Worm (Caenorhabditis elegans) whole organism, young adult: ENCODE results near the gene pgm-1.

Source experiments
- B0035.1 ChIP-seq: sonication (generic microtip); optimal IDR thresholded peaks from 2 replicates; lab custom pipeline; 2016; ENCODE audit warnings: missing genetic modification characterization, mild to moderate bottlenecking, missing compliant biosample characterization, missing genotype, missing genetic modification reagents
- F22D6.2 ChIP-seq: sonication (generic microtip); optimal IDR thresholded peaks from 2 replicates; lab custom pipeline; 2016; ENCODE audit warnings: mild to moderate bottlenecking, missing genetic modification characterization, missing compliant biosample characterization
- F37B4.10 ChIP-seq: fragments of 200-800 bp; sonication (Bioruptor generic); IDR thresholded peaks from 2 replicates; pipeline ENCODE4 v1.3.6; 2022; ENCODE audit warnings: missing genetic modification characterization, missing compliant biosample characterization
- F49E8.2 ChIP-seq: sonication (generic microtip); optimal IDR thresholded peaks from 3 replicates; lab custom pipeline; 2017; ENCODE audit warnings: missing genetic modification characterization, mild to moderate bottlenecking, missing compliant biosample characterization, antibody characterized with exemption, moderate library complexity; ENCODE audit not compliant: insufficient read depth
- F52B5.7 ChIP-seq: sonication (generic microtip); optimal IDR thresholded peaks from 2 replicates; lab custom pipeline; 2016; ENCODE audit warnings: mild to moderate bottlenecking, missing genetic modification characterization, missing compliant biosample characterization
- F57A8.1 ChIP-seq: fragments of 200-800 bp; sonication (Bioruptor generic); optimal IDR thresholded peaks from 2 replicates; lab custom pipeline; 2018; ENCODE audit warnings: mild to moderate bottlenecking, missing genetic modification characterization, moderate library complexity, missing compliant biosample characterization
- K11D2.4 ChIP-seq: fragments of 200-800 bp; sonication (Bioruptor generic); IDR thresholded peaks from 2 replicates; pipeline ENCODE4 v1.3.6; 2022; ENCODE audit warnings: missing genetic modification reagents, missing genetic modification characterization, missing compliant biosample characterization
- T26A5.8 ChIP-seq: sonication (generic microtip); optimal IDR thresholded peaks from 2 replicates; lab custom pipeline; 2016; ENCODE audit warnings: missing genetic modification characterization, missing compliant biosample characterization
- Y53G8AR.9 ChIP-seq: fragments of 200-800 bp; sonication (Bioruptor generic); conservative IDR thresholded peaks from 2 replicates; pipeline ENCODE4 v1.3.6; 2022; ENCODE audit warnings: missing genetic modification reagents, missing genetic modification characterization, missing compliant biosample characterization
- Y67H2A.10 ChIP-seq: fragments of 200-800 bp; sonication (Bioruptor generic); conservative IDR thresholded peaks from 2 replicates; pipeline ENCODE4 v1.3.6; 2022; ENCODE audit warnings: missing genetic modification reagents, missing genetic modification characterization, missing compliant biosample characterization
- cebp-1 ChIP-seq, 2 experiments: fragments of 200-800 bp in 1 of 2; sonication (Bioruptor generic) in 1 of 2; sonication (generic microtip) in 1 of 2; IDR thresholded peaks in 1 of 2; optimal IDR thresholded peaks in 1 of 2; 2 replicates each; pipeline versions ENCODE4 v1.3.6 to Lab custom; 2017 to 2022; ENCODE audit warnings: missing compliant biosample characterization in 2 of 2, missing genetic modification characterization in 2 of 2, mild to moderate bottlenecking in 1 of 2, missing genetic modification reagents in 1 of 2, moderate library complexity in 1 of 2
- cebp-2 ChIP-seq: fragments of 200-800 bp; sonication (Bioruptor generic); IDR thresholded peaks from 2 replicates; pipeline ENCODE4 v1.3.6; 2022; ENCODE audit warnings: missing genetic modification characterization, missing compliant biosample characterization
- ceh-100 ChIP-seq: fragments of 200-800 bp; sonication (Bioruptor generic); IDR thresholded peaks from 2 replicates; pipeline ENCODE4 v1.3.6; 2022; ENCODE audit warnings: missing genetic modification reagents, missing genetic modification characterization, missing compliant biosample characterization
- ceh-27 ChIP-seq: fragments of 200-800 bp; sonication (Bioruptor generic); optimal IDR thresholded peaks from 2 replicates; lab custom pipeline; 2018; ENCODE audit warnings: mild to moderate bottlenecking, missing genetic modification characterization, moderate library complexity, missing compliant biosample characterization
- ceh-58 ChIP-seq: fragments of 200-800 bp; sonication (Bioruptor generic); IDR thresholded peaks from 2 replicates; pipeline ENCODE4 v1.3.6; 2022; ENCODE audit warnings: missing genetic modification characterization, missing compliant biosample characterization
- ceh-91 ChIP-seq: fragments of 200-800 bp; sonication (Bioruptor generic); IDR thresholded peaks from 2 replicates; pipeline ENCODE4 v1.3.6; 2022; ENCODE audit warnings: missing genetic modification reagents, missing genetic modification characterization, missing compliant biosample characterization
- dox-1 ChIP-seq: fragments of 200-800 bp; sonication (Bioruptor generic); IDR thresholded peaks from 2 replicates; pipeline ENCODE4 v1.3.6; 2022; ENCODE audit warnings: missing genetic modification reagents, missing genetic modification characterization, missing compliant biosample characterization
- egl-44 ChIP-seq: fragments of 200-800 bp; sonication (Bioruptor generic); IDR thresholded peaks from 2 replicates; pipeline ENCODE4 v1.3.6; 2022; ENCODE audit warnings: missing genetic modification reagents, missing genetic modification characterization, missing compliant biosample characterization
- egrh-3 ChIP-seq: fragments of 200-800 bp; sonication (Bioruptor generic); IDR thresholded peaks from 2 replicates; pipeline ENCODE4 v1.3.6; 2022; ENCODE audit warnings: missing genetic modification reagents, missing genetic modification characterization, missing compliant biosample characterization
- hlh-26 ChIP-seq: fragments of 200-800 bp; sonication (Bioruptor generic); conservative IDR thresholded peaks from 2 replicates; pipeline ENCODE4 v1.3.6; 2022; ENCODE audit warnings: missing genetic modification reagents, missing genetic modification characterization, missing compliant biosample characterization
- hrde-1 ChIP-seq: sonication (generic microtip); optimal IDR thresholded peaks from 2 replicates; lab custom pipeline; 2016; ENCODE audit warnings: missing genetic modification characterization, mild to moderate bottlenecking, missing compliant biosample characterization, moderate library complexity, missing genotype, missing genetic modification reagents, borderline replicate concordance
- let-526 ChIP-seq: fragments of 200-800 bp; sonication (Bioruptor generic); IDR thresholded peaks from 2 replicates; pipeline ENCODE4 v1.3.6; 2022; ENCODE audit warnings: missing genetic modification reagents, missing genetic modification characterization, missing compliant biosample characterization
- lin-26 ChIP-seq: fragments of 200-800 bp; sonication (Bioruptor generic); IDR thresholded peaks from 2 replicates; pipeline ENCODE4 v1.3.6; 2022; ENCODE audit warnings: missing genetic modification reagents, missing genetic modification characterization, missing compliant biosample characterization
- lin-40 ChIP-seq: sonication (generic microtip); optimal IDR thresholded peaks from 2 replicates; lab custom pipeline; 2016; ENCODE audit warnings: missing genetic modification characterization, mild to moderate bottlenecking, missing compliant biosample characterization, missing genotype, missing genetic modification reagents
- lir-1 ChIP-seq: fragments of 200-800 bp; sonication (Bioruptor generic); conservative IDR thresholded peaks from 2 replicates; pipeline ENCODE4 v1.3.6; 2022; ENCODE audit warnings: missing genetic modification reagents, missing genetic modification characterization, missing compliant biosample characterization
- madf-6 ChIP-seq: fragments of 200-800 bp; sonication (Bioruptor generic); IDR thresholded peaks from 2 replicates; pipeline ENCODE4 v1.3.6; 2022; ENCODE audit warnings: missing genetic modification reagents, missing genetic modification characterization, missing compliant biosample characterization
- madf-8 ChIP-seq: fragments of 200-800 bp; sonication (Bioruptor generic); conservative IDR thresholded peaks from 2 replicates; pipeline ENCODE4 v1.3.6; 2022; ENCODE audit warnings: missing genetic modification reagents, missing genetic modification characterization, missing compliant biosample characterization
- mcd-1 ChIP-seq: fragments of 200-800 bp; sonication (Bioruptor generic); IDR thresholded peaks from 2 replicates; pipeline ENCODE4 v1.3.6; 2022; ENCODE audit warnings: missing genetic modification reagents, missing genetic modification characterization, missing compliant biosample characterization
- pbrm-1 ChIP-seq: fragments of 200-800 bp; sonication (Bioruptor generic); IDR thresholded peaks from 2 replicates; pipeline ENCODE4 v1.3.6; 2022; ENCODE audit warnings: missing genetic modification reagents, missing genetic modification characterization, missing compliant biosample characterization
- rcor-1 ChIP-seq: fragments of 200-800 bp; sonication (Bioruptor generic); IDR thresholded peaks from 2 replicates; pipeline ENCODE4 v1.3.6; 2022; ENCODE audit warnings: missing genetic modification reagents, missing genetic modification characterization, missing compliant biosample characterization
- snpc-4 ChIP-seq, 5 experiments: fragments of 150-350 bp in 1 of 5; sonication (generic microtip) in 4 of 5; optimal IDR thresholded peaks; 2 replicates each; lab custom pipeline; 2014 to 2018; ENCODE audit warnings: missing genetic modification characterization in 5 of 5, missing biosample characterization in 3 of 5, antibody characterized with exemption in 2 of 5, mild to moderate bottlenecking in 2 of 5, missing compliant biosample characterization in 2 of 5, missing genotype in 2 of 5, moderate library complexity in 2 of 5, missing genetic modification reagents in 1 of 5
- somi-1 ChIP-seq: fragments of 200-800 bp; sonication (Bioruptor generic); optimal IDR thresholded peaks from 2 replicates; lab custom pipeline; 2018; ENCODE audit warnings: mild to moderate bottlenecking, missing genetic modification characterization, missing compliant biosample characterization
- tlf-1 ChIP-seq: fragments of 200-800 bp; sonication (Bioruptor generic); optimal IDR thresholded peaks from 2 replicates; lab custom pipeline; 2018; ENCODE audit warnings: mild to moderate bottlenecking, missing genetic modification characterization, missing compliant biosample characterization
- zfh-2 ChIP-seq: fragments of 200-800 bp; sonication (Bioruptor generic); conservative IDR thresholded peaks from 2 replicates; pipeline ENCODE4 v1.3.6; 2022; ENCODE audit warnings: missing genetic modification reagents, missing genetic modification characterization, missing compliant biosample characterization
- ztf-18 ChIP-seq: sonication (generic microtip); optimal IDR thresholded peaks from 2 replicates; lab custom pipeline; 2016; ENCODE audit warnings: missing genotype, mild to moderate bottlenecking, missing genetic modification characterization, missing compliant biosample characterization
- ztf-22 ChIP-seq: fragments of 200-800 bp; sonication (Bioruptor generic); optimal IDR thresholded peaks from 2 replicates; lab custom pipeline; 2018; ENCODE audit warnings: mild to moderate bottlenecking, missing genetic modification characterization, moderate library complexity, missing compliant biosample characterization
- ztf-25 ChIP-seq: fragments of 200-800 bp; sonication (Bioruptor generic); IDR thresholded peaks from 2 replicates; pipeline ENCODE4 v1.3.6; 2022; ENCODE audit warnings: missing genetic modification reagents, missing genetic modification characterization, missing compliant biosample characterization
- ztf-26 ChIP-seq: sonication (generic microtip); optimal IDR thresholded peaks from 2 replicates; lab custom pipeline; 2017; ENCODE audit warnings: missing genetic modification characterization, missing compliant biosample characterization

pgm-1 gene

DNA sequence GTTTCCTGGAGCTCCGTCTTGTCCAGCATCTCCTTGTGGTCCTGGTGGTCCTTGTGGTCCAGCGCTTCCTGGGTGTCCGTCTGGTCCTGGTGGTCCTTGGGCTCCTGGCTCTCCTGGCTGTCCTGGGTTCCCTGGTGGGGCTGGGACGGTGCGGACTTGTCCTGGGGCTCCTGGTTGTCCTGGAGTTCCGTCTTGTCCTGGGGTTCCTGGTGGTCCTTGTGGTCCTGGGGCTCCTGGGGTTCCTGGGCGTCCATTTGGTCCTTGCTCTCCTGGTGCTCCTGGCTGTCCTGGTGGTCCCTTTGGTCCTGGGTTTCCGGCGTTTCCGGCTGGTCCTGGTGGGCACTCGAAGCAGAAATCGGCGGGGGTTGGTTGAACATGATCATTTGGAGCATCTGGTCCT is 22.4 kb upstream of the pgm-1 start:
- TF ChIP-seq egrh-3 (GFP tag; lab: Robert Waterston, UW) (peak; percentile 91), dox-1 (GFP tag; lab: Robert Waterston, UW) (0 out of 2 replicates have a peak, but pooled peaks have one; percentile 33), zfh-2 (peak; percentile 77), egl-44 (GFP tag; lab: Robert Waterston, UW) (0 out of 2 replicates have a peak, but pooled peaks have one; percentile 7), ceh-58 (0 out of 2 replicates have a peak, but pooled peaks have one; percentile 11)
- TF ChIP-seq, all 124 proteins: peak for 5; not testable (repeated sequence) for 119

- TF ChIP-seq let-526 (GFP tag; lab: Robert Waterston, UW) (no peak), F57A8.1 (GFP tag; lab: Kevin White, UChicago) (no peak), lin-40 (tag; lab: Kevin White, UChicago) (no peak), F52B5.7 (tag; lab: Kevin White, UChicago) (no peak), F37B4.10 (no peak), Y67H2A.10 (GFP tag; lab: Robert Waterston, UW) (no peak), B0035.1 (tag; lab: Kevin White, UChicago) (no peak), ztf-18 (tag; lab: Kevin White, UChicago) (no peak), ceh-91 (GFP tag; lab: Robert Waterston, UW) (no peak), lir-1 (GFP tag; lab: Robert Waterston, UW) (no peak), tlf-1 (GFP tag; lab: Kevin White, UChicago) (no peak), mcd-1 (GFP tag; lab: Robert Waterston, UW) (no peak), cebp-1 (GFP tag; IDR thresholded peaks at IDR 0.05; lab: Robert Waterston, UW) (no peak), cebp-1 (tag; optimal IDR thresholded peaks at IDR 0.05; lab: Kevin White, UChicago) (no peak), madf-6 (GFP tag; lab: Robert Waterston, UW) (no peak), ceh-27 (GFP tag; lab: Kevin White, UChicago) (no peak), F49E8.2 (tag; lab: Kevin White, UChicago) (no peak), pbrm-1 (GFP tag; lab: Robert Waterston, UW) (no peak), Y53G8AR.9 (GFP tag; lab: Robert Waterston, UW) (no peak), somi-1 (GFP tag; lab: Kevin White, UChicago) (no peak)
- TF ChIP-seq, all 124 proteins: peak for 0
These were observed 21.8 kb upstream of the pgm-1 start, which contains the start of gene col-17 for ce11 chrII:4867476-4867875. Gene col-17, minus strand, starts transcription at chrII:4867576.

DNA sequence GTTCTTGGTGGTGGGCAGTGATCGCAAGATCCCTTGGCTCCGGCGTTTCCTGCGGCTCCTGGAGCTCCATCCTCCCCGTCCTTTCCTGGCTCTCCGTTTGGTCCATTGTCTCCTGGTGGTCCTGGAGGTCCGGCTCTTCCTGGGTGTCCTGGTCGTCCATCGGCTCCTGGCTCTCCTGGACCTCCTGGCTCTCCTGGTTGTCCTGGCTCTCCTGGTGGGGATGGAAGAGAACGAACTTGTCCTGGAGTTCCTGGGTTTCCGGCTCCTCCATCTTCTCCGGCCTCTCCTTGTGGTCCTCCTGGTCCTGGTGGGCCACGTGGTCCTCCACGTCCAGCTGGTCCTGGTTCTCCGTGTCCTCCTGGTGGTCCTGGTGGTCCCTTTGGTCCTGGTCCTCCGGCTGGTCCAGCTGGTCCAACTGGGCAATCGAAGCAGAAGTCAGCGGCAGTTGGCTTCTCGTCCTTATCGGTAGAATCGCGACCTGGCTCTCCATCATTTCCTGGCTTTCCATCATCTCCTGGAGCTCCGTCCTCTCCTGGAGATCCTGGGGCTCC is 19.4 kb upstream of the pgm-1 start:
- TF ChIP-seq rcor-1 (GFP tag; lab: Robert Waterston, UW) (no peak), snpc-4 (GFP tag; optimal IDR thresholded peaks at IDR 0.05; lab: Kevin White, UChicago) (no peak), snpc-4 (tag; optimal IDR thresholded peaks at IDR 0.05; lab: Kevin White, UChicago) (no peak), zfh-2 (peak; percentile 93), hlh-26 (GFP tag; lab: Robert Waterston, UW) (0 out of 2 replicates have a peak, but pooled peaks have one; percentile 11), hrde-1 (no peak), ztf-25 (GFP tag; lab: Robert Waterston, UW) (no peak), ztf-22 (GFP tag; lab: Kevin White, UChicago) (no peak), ztf-26 (peak; percentile 1), T26A5.8 (tag; lab: Kevin White, UChicago) (no peak), ceh-100 (GFP tag; lab: Robert Waterston, UW) (no peak), egrh-3 (GFP tag; lab: Robert Waterston, UW) (peak; percentile 89), madf-8 (GFP tag; lab: Robert Waterston, UW) (no peak), cebp-2 (GFP tag; lab: Robert Waterston, UW) (no peak), K11D2.4 (GFP tag; lab: Robert Waterston, UW) (0 out of 2 replicates have a peak, but pooled peaks have one; percentile 46), F22D6.2 (tag; lab: Kevin White, UChicago) (no peak), F57A8.1 (GFP tag; lab: Kevin White, UChicago) (no peak), lin-26 (GFP tag; lab: Robert Waterston, UW) (0 out of 2 replicates have a peak, but pooled peaks have one; percentile 32), F49E8.2 (tag; lab: Kevin White, UChicago) (no peak)
- TF ChIP-seq, all 124 proteins: peak for 6
